Fruit fly (Drosophila melanogaster) whole organism, embryonic: Measurements from ENCODE around the gene CG45073.
A peak's percentile ranks its signal among the peaks of the same experiment; 100 is the strongest.

Source experiments
- Antp ChIP-seq: fragments of 200-800 bp; sonication (Bioruptor generic); optimal IDR thresholded peaks from 3 replicates; lab custom pipeline; 2016; ENCODE audit warnings: missing biosample characterization, missing genetic modification characterization
- B-H1 ChIP-seq: fragments of 200-800 bp; sonication (Bioruptor generic); IDR thresholded peaks from 3 replicates; pipeline ENCODE4 v1.3.6; 2022; ENCODE audit warnings: missing biosample characterization, missing genetic modification characterization
- C15 ChIP-seq: fragments of 200-800 bp; sonication (Bioruptor generic); IDR thresholded peaks from 3 replicates; pipeline ENCODE4 v1.3.6; 2022; ENCODE audit warnings: missing biosample characterization, missing genetic modification characterization
- CG10979 ChIP-seq: fragments of 200-800 bp; sonication (Bioruptor generic); optimal IDR thresholded peaks from 2 replicates; lab custom pipeline; 2018; ENCODE audit warnings: missing biosample characterization, mild to moderate bottlenecking, missing genetic modification characterization, moderate library complexity
- CG11504 ChIP-seq: fragments of 200-800 bp; sonication (Bioruptor generic); optimal IDR thresholded peaks from 3 replicates; lab custom pipeline; 2019; ENCODE audit warnings: missing biosample characterization, mild to moderate bottlenecking, missing genetic modification characterization, moderate library complexity
- CG11560 ChIP-seq: fragments of 200-800 bp; sonication (Bioruptor generic); IDR thresholded peaks from 3 replicates; pipeline ENCODE4 v1.3.6; 2022; ENCODE audit warnings: missing biosample characterization, missing genetic modification characterization
- CG14667 ChIP-seq: fragments of 200-800 bp; sonication (Bioruptor generic); IDR thresholded peaks from 2 replicates; pipeline ENCODE4 v1.3.6; 2022; ENCODE audit warnings: missing biosample characterization, missing genetic modification characterization
- CG15696 ChIP-seq: fragments of 200-800 bp; sonication (Bioruptor generic); optimal IDR thresholded peaks from 2 replicates; lab custom pipeline; 2019; ENCODE audit warnings: missing biosample characterization, mild to moderate bottlenecking, missing genetic modification characterization, moderate library complexity
- CG1602 ChIP-seq: fragments of 200-800 bp; sonication (Bioruptor generic); optimal IDR thresholded peaks from 3 replicates; lab custom pipeline; 2016; ENCODE audit warnings: missing biosample characterization, missing genetic modification characterization
- CG17361 ChIP-seq: fragments of 200-800 bp; sonication (Bioruptor generic); IDR thresholded peaks from 3 replicates; pipeline ENCODE4 v1.3.6; 2022; ENCODE audit warnings: missing biosample characterization, missing genetic modification characterization
- CG18476 ChIP-seq: fragments of 200-800 bp; sonication (Bioruptor generic); optimal IDR thresholded peaks from 2 replicates; lab custom pipeline; 2016; ENCODE audit warnings: missing biosample characterization, mild to moderate bottlenecking, missing genetic modification characterization
- CG34224 ChIP-seq: fragments of 200-800 bp; sonication (Bioruptor generic); IDR thresholded peaks from 3 replicates; pipeline ENCODE4 v1.3.6; 2022; ENCODE audit warnings: missing biosample characterization, missing genetic modification characterization; ENCODE audit not compliant: partially characterized antibody
- CG34422 ChIP-seq: fragments of 200-800 bp; sonication (Bioruptor generic); IDR thresholded peaks from 3 replicates; pipeline ENCODE4 v1.3.6; 2022; ENCODE audit warnings: missing biosample characterization, missing genetic modification characterization
- CG5245 ChIP-seq: fragments of 200-800 bp; sonication (Bioruptor generic); optimal IDR thresholded peaks from 3 replicates; lab custom pipeline; 2016; ENCODE audit warnings: missing biosample characterization, missing genetic modification characterization
- CG5953 ChIP-seq: fragments of 200-800 bp; sonication (Bioruptor generic); IDR thresholded peaks from 2 replicates; pipeline ENCODE4 v1.3.6; 2022; ENCODE audit warnings: missing biosample characterization, missing genetic modification characterization
- CG6689 ChIP-seq: fragments of 200-800 bp; sonication (Bioruptor generic); IDR thresholded peaks from 2 replicates; pipeline ENCODE4 v1.3.6; 2022; ENCODE audit warnings: missing biosample characterization, missing genetic modification characterization
- CG6791 ChIP-seq: fragments of 200-800 bp; sonication (Bioruptor generic); IDR thresholded peaks from 3 replicates; pipeline ENCODE4 v1.3.6; 2022; ENCODE audit warnings: missing biosample characterization, missing genetic modification characterization; ENCODE audit not compliant: partially characterized antibody
- CG7556 ChIP-seq: fragments of 200-800 bp; sonication (Bioruptor generic); optimal IDR thresholded peaks from 2 replicates; lab custom pipeline; 2017; ENCODE audit warnings: missing biosample characterization, mild to moderate bottlenecking, missing genetic modification characterization
- CG8765 ChIP-seq: fragments of 200-800 bp; sonication (Bioruptor generic); IDR thresholded peaks from 2 replicates; pipeline ENCODE4 v1.3.6; 2022; ENCODE audit warnings: missing biosample characterization, missing genetic modification characterization
- CG9932 ChIP-seq: fragments of 200-800 bp; sonication (Bioruptor generic); IDR thresholded peaks from 2 replicates; pipeline ENCODE4 v1.3.6; 2022; ENCODE audit warnings: missing biosample characterization, missing genetic modification characterization
- CTCF ChIP-seq: fragments of 200-800 bp; sonication (Bioruptor generic); optimal IDR thresholded peaks from 2 replicates; lab custom pipeline; 2017; ENCODE audit warnings: missing biosample characterization, mild to moderate bottlenecking, missing genetic modification characterization, moderate library complexity
- Deaf1 ChIP-seq: fragments of 200-800 bp; optimal IDR thresholded peaks from 3 replicates; lab custom pipeline; 2019; ENCODE audit warnings: missing biosample characterization, mild to moderate bottlenecking, missing genetic modification characterization, moderate library complexity
- Dip3 ChIP-seq: fragments of 200-800 bp; sonication (Bioruptor generic); optimal IDR thresholded peaks from 3 replicates; lab custom pipeline; 2016; ENCODE audit warnings: missing biosample characterization, missing genetic modification characterization
- E2f2 ChIP-seq: fragments of 200-800 bp; sonication (Bioruptor generic); IDR thresholded peaks from 2 replicates; pipeline ENCODE4 v1.3.6; 2022; ENCODE audit warnings: missing biosample characterization, missing genetic modification characterization
- NFAT ChIP-seq: fragments of 200-800 bp; sonication (Bioruptor generic); IDR thresholded peaks from 2 replicates; pipeline ENCODE4 v1.3.6; 2022; ENCODE audit warnings: missing biosample characterization, missing genetic modification characterization
- PHDP ChIP-seq: fragments of 200-800 bp; sonication (Bioruptor generic); optimal IDR thresholded peaks from 3 replicates; lab custom pipeline; 2018; ENCODE audit warnings: missing biosample characterization, mild to moderate bottlenecking, missing genetic modification characterization, moderate library complexity
- Scr ChIP-seq: fragments of 200-800 bp; sonication (Bioruptor generic); IDR thresholded peaks from 2 replicates; pipeline ENCODE4 v1.3.6; 2022; ENCODE audit warnings: missing biosample characterization, missing genetic modification characterization; ENCODE audit not compliant: partially characterized antibody
- Sox100B ChIP-seq: fragments of 200-800 bp; sonication (Bioruptor generic); optimal IDR thresholded peaks from 3 replicates; lab custom pipeline; 2018; ENCODE audit warnings: missing biosample characterization, mild to moderate bottlenecking, missing genetic modification characterization
- Sry-δ ChIP-seq: fragments of 200-800 bp; sonication (Bioruptor generic); optimal IDR thresholded peaks from 2 replicates; lab custom pipeline; 2016; ENCODE audit warnings: missing biosample characterization, missing genetic modification characterization
- Ssrp ChIP-seq: fragments of 200-800 bp; sonication (Bioruptor generic); optimal IDR thresholded peaks from 2 replicates; lab custom pipeline; 2018; ENCODE audit warnings: missing biosample characterization, mild to moderate bottlenecking, missing genetic modification characterization, moderate library complexity
- Tbp ChIP-seq: fragments of >200 bp; optimal IDR thresholded peaks from 2 replicates; lab custom pipeline; 2018; ENCODE audit warnings: missing biosample characterization, missing genetic modification characterization
- Xbp1 ChIP-seq: fragments of 200-800 bp; sonication (Bioruptor generic); optimal IDR thresholded peaks from 3 replicates; lab custom pipeline; 2016; ENCODE audit warnings: missing biosample characterization, mild to moderate bottlenecking, missing genetic modification characterization
- Xrp1 ChIP-seq: fragments of 200-800 bp; sonication (Bioruptor generic); IDR thresholded peaks from 2 replicates; pipeline ENCODE4 v1.3.6; 2022; ENCODE audit warnings: missing biosample characterization, missing genetic modification characterization
- abd-A ChIP-seq: fragments of 200-800 bp; sonication (Bioruptor generic); optimal IDR thresholded peaks from 3 replicates; lab custom pipeline; 2019; ENCODE audit warnings: missing biosample characterization, mild to moderate bottlenecking, missing genetic modification characterization, moderate library complexity
- ac ChIP-seq: fragments of 200-800 bp; sonication (Bioruptor generic); optimal IDR thresholded peaks from 3 replicates; lab custom pipeline; 2017; ENCODE audit warnings: missing biosample characterization, mild to moderate bottlenecking, missing genetic modification characterization
- bowl ChIP-seq: fragments of 200-800 bp; sonication (Bioruptor generic); IDR thresholded peaks from 2 replicates; pipeline ENCODE4 v1.3.6; 2022; ENCODE audit warnings: missing biosample characterization, missing genetic modification characterization
- corto ChIP-seq: fragments of 200-800 bp; sonication (Bioruptor generic); optimal IDR thresholded peaks from 2 replicates; lab custom pipeline; 2016; ENCODE audit warnings: missing biosample characterization, mild to moderate bottlenecking, missing genetic modification characterization, moderate library complexity
- disco-r ChIP-seq: fragments of 200-800 bp; sonication (Bioruptor generic); optimal IDR thresholded peaks from 2 replicates; lab custom pipeline; 2016; ENCODE audit warnings: missing biosample characterization, missing genetic modification characterization
- jigr1 ChIP-seq: fragments of 200-800 bp; sonication (Bioruptor generic); IDR thresholded peaks from 3 replicates; pipeline ENCODE4 v1.3.6; 2022; ENCODE audit warnings: missing biosample characterization, missing genetic modification characterization
- lmd ChIP-seq: fragments of 200-800 bp; sonication (Bioruptor generic); IDR thresholded peaks from 2 replicates; pipeline ENCODE4 v1.3.6; 2022; ENCODE audit warnings: missing biosample characterization, missing genetic modification characterization
- mam ChIP-seq: fragments of 200-800 bp; sonication (Bioruptor generic); optimal IDR thresholded peaks from 3 replicates; lab custom pipeline; 2016; ENCODE audit warnings: missing biosample characterization, missing genetic modification characterization
- nerfin-1 ChIP-seq: fragments of 200-800 bp; sonication (Bioruptor generic); optimal IDR thresholded peaks from 3 replicates; lab custom pipeline; 2019; ENCODE audit warnings: missing biosample characterization, mild to moderate bottlenecking, missing genetic modification characterization, moderate library complexity
- pan ChIP-seq, 4 experiments: fragments of >200 bp in 3 of 4; fragments of 200-800 bp in 1 of 4; sonication (Bioruptor generic) in 1 of 4; optimal IDR thresholded peaks in 3 of 4; IDR thresholded peaks in 1 of 4; 2 replicates each; pipeline versions ENCODE4 v1.3.6 to Lab custom; 2017 to 2022; ENCODE audit warnings: missing biosample characterization in 2 of 4, missing genetic modification characterization in 2 of 4, mixed read lengths in 1 of 4
- sim ChIP-seq: fragments of 200-800 bp; sonication (Bioruptor generic); IDR thresholded peaks from 2 replicates; pipeline ENCODE4 v1.3.6; 2022; ENCODE audit warnings: missing biosample characterization, missing genetic modification characterization
- so ChIP-seq: fragments of 200-800 bp; sonication (Bioruptor generic); IDR thresholded peaks from 3 replicates; pipeline ENCODE4 v1.3.6; 2022; ENCODE audit warnings: missing biosample characterization, missing genetic modification characterization
- sob ChIP-seq: fragments of 200-800 bp; sonication (Bioruptor generic); IDR thresholded peaks from 2 replicates; pipeline ENCODE4 v1.3.6; 2022; ENCODE audit warnings: missing biosample characterization, missing genetic modification characterization
- stc ChIP-seq: fragments of 200-800 bp; sonication (Bioruptor generic); IDR thresholded peaks from 2 replicates; pipeline ENCODE4 v1.3.6; 2022; ENCODE audit warnings: missing biosample characterization, missing genetic modification characterization
- tna ChIP-seq: fragments of 200-800 bp; sonication (Bioruptor generic); IDR thresholded peaks from 2 replicates; pipeline ENCODE4 v1.3.6; 2022; ENCODE audit warnings: missing biosample characterization, missing genetic modification characterization; ENCODE audit not compliant: partially characterized antibody
- twi ChIP-seq: fragments of 200-800 bp; optimal IDR thresholded peaks from 2 replicates; lab custom pipeline; 2019; ENCODE audit warnings: missing biosample characterization, mild to moderate bottlenecking, missing genetic modification characterization, moderate library complexity

CG45073 gene

DNA sequence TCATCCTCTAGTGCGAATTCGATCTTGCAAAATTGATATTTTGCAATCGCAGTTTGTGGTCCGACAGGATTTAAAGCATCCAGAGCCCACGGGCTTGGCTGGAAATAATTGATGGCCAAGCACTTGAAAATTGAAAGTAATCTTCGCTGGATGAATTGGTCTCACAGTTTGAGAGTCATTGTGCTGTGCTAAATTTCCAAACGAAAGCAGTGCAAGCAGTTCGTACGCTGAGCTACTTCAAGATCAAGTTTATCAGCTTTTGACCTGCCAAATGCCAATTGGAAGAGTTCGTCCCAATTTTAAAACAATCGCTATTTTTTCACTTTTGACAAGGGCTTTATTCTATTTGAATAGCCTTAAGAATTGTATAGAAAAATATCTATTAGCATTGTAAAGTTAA, 29.3 kb upstream of the CG45073 start (continued):
- no peak for TF ChIP-seq CG9932 (GFP tag; lab: Robert Waterston, UW)
- no peak for TF ChIP-seq Sry-δ
- TF ChIP-seq CG15696 (tag; lab: Kevin White, UChicago) = no peak
- TF ChIP-seq bowl (GFP tag; lab: Robert Waterston, UW) = no peak
- TF ChIP-seq so (GFP tag; lab: Robert Waterston, UW) = no peak
- no peak for TF ChIP-seq PHDP (tag; lab: Kevin White, UChicago)
- TF ChIP-seq CG10979 (tag; lab: Kevin White, UChicago) = no peak
- TF ChIP-seq CG11504 (tag; lab: Kevin White, UChicago) = no peak

DNA sequence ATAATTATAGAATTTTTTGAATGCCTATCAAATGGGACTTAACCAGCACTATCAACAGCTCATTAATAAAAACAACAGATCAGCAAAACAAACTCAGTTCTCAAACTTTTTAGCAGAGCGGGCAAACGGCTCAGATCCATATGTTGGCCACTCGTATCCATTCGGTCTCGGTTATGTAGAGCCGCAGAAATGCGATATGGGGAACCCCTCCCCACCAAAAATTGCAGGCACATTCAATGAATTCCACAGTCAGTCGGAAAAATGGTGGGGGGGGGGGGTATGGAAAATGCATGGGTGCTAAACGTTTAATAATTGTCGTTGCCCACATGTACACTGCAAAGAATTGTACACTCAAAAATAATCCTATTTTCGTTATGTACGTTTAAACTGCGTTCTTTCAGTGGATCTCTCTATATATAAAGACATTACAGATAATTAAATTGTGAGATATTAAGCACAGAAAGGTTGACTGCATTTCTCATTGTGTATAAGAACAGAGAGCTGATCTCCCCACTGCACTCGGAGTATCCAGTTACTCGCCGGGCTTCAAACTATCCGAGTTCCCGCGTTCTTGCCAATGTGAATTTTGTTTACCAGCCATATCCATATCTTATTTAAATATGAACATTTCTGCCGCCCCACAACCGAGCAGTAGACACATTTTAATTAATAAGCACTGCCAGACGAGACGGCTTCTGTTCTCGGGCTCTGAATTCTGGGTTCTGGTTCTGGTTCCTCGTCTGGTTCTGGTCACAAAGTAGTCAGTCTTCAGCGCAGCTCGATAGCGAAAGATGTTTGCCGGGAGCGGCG, 27.0 kb upstream of the CG45073 start, which contains the start of gene CG15529:
CG15529 (plus strand) TSS at position 760 of the 810 bp plus-strand sequence.
- TF ChIP-seq E2f2 (no peak), disco-r (GFP tag; lab: Kevin White, UChicago) (no peak), C15 (GFP tag; lab: Robert Waterston, UW) (no peak), tna (GFP tag; lab: Robert Waterston, UW) (no peak), CG7556 (GFP tag; lab: Kevin White, UChicago) (no peak), CG5953 (GFP tag; lab: Robert Waterston, UW) (no peak), CG10979 (tag; lab: Kevin White, UChicago) (no peak), Ssrp (tag; lab: Kevin White, UChicago) (no peak), NFAT (GFP tag; lab: Robert Waterston, UW) (no peak), Dip3 (no peak), CG9932 (GFP tag; lab: Robert Waterston, UW) (peak; percentile 54), CG11560 (tag; lab: Robert Waterston, UW) (no peak), stc (GFP tag; lab: Robert Waterston, UW) (no peak), mam (GFP tag; lab: Kevin White, UChicago) (no peak), sob (GFP tag; lab: Robert Waterston, UW) (0 out of 2 replicates have a peak, but pooled peaks have one; percentile 12), CG6689 (GFP tag; lab: Robert Waterston, UW) (no peak), CG18476 (GFP tag; lab: Kevin White, UChicago) (no peak), CG8765 (GFP tag; lab: Robert Waterston, UW) (0 out of 2 replicates have a peak, but pooled peaks have one; percentile 15), CTCF (GFP tag; lab: Kevin White, UChicago) (no peak), CG5245 (no peak), Tbp (GFP tag; lab: Kevin White, UChicago) (no peak), CG17361 (GFP tag; lab: Robert Waterston, UW) (no peak), CG1602 (GFP tag; lab: Kevin White, UChicago) (no peak), CG6791 (GFP tag; lab: Robert Waterston, UW) (no peak), twi (no peak), Scr (GFP tag; lab: Robert Waterston, UW) (no peak), lmd (GFP tag; lab: Robert Waterston, UW) (no peak), Sox100B (GFP tag; lab: Kevin White, UChicago) (no peak), CG34422 (GFP tag; lab: Robert Waterston, UW) (no peak), ac (GFP tag; lab: Kevin White, UChicago) (no peak), pan (optimal IDR thresholded peaks at IDR 0.05; lab: Kevin White, UChicago) (no peak), pan (GFP tag; optimal IDR thresholded peaks at IDR 0.05 in 1 of 2, IDR thresholded peaks at IDR 0.05 in 1 of 2) (no peak), B-H1 (GFP tag; lab: Robert Waterston, UW) (no peak), corto (no peak), abd-A (no peak), nerfin-1 (tag; lab: Kevin White, UChicago) (no peak), Antp (GFP tag; lab: Kevin White, UChicago) (no peak), Deaf1 (tag; lab: Kevin White, UChicago) (no peak), Xrp1 (GFP tag; lab: Robert Waterston, UW) (0 out of 2 replicates have a peak, but pooled peaks have one; percentile 19), sim (no peak), Xbp1 (GFP tag; lab: Kevin White, UChicago) (no peak), CG14667 (GFP tag; lab: Robert Waterston, UW) (no peak), CG34224 (GFP tag; lab: Robert Waterston, UW) (no peak), jigr1 (GFP tag; lab: Robert Waterston, UW) (no peak)
